Fruit fly (Drosophila melanogaster) whole organism, embryonic: ENCODE results near the gene CG8892.

Experiments used
- Atf6 ChIP-seq: fragments of 200-800 bp; sonication (Bioruptor generic); IDR thresholded peaks from 2 replicates; pipeline ENCODE4 v1.3.6; 2022; ENCODE audit warnings: missing biosample characterization, missing genetic modification characterization
- BEAF-32 ChIP-seq: fragments of 200-800 bp; sonication (Bioruptor generic); optimal IDR thresholded peaks from 3 replicates; lab custom pipeline; 2017; ENCODE audit warnings: missing biosample characterization, missing genetic modification characterization, mild to moderate bottlenecking, moderate library complexity, missing genetic modification reagents
- CG10565 ChIP-seq: fragments of 200-800 bp; sonication (Bioruptor generic); optimal IDR thresholded peaks from 3 replicates; lab custom pipeline; 2016; ENCODE audit warnings: missing biosample characterization, mild to moderate bottlenecking, missing genetic modification characterization
- CG11247 ChIP-seq: fragments of 200-800 bp; sonication (Bioruptor generic); IDR thresholded peaks from 2 replicates; pipeline ENCODE4 v1.3.6; 2022; ENCODE audit warnings: missing biosample characterization, missing genetic modification characterization
- CG12659 ChIP-seq: fragments of 200-800 bp; sonication (Bioruptor generic); optimal IDR thresholded peaks from 3 replicates; lab custom pipeline; 2017; ENCODE audit warnings: mild to moderate bottlenecking, missing biosample characterization, missing genetic modification reagents, missing genetic modification characterization
- CG13123 ChIP-seq: fragments of 200-800 bp; sonication (Bioruptor generic); optimal IDR thresholded peaks from 2 replicates; lab custom pipeline; 2016; ENCODE audit warnings: missing biosample characterization, missing genetic modification characterization
- CG13775 ChIP-seq: fragments of 200-800 bp; sonication (Bioruptor generic); optimal IDR thresholded peaks from 3 replicates; lab custom pipeline; 2017; ENCODE audit warnings: missing biosample characterization, mild to moderate bottlenecking, missing genetic modification characterization
- CG15479 ChIP-seq: fragments of 200-800 bp; sonication (Bioruptor generic); optimal IDR thresholded peaks from 3 replicates; lab custom pipeline; 2019; ENCODE audit warnings: missing biosample characterization, mild to moderate bottlenecking, missing genetic modification characterization, moderate library complexity
- CG16815 ChIP-seq: fragments of 200-800 bp; sonication (Bioruptor generic); optimal IDR thresholded peaks from 3 replicates; lab custom pipeline; 2017; ENCODE audit warnings: missing biosample characterization, mild to moderate bottlenecking, missing genetic modification characterization
- CG33213 ChIP-seq: fragments of 200-800 bp; sonication (Bioruptor generic); optimal IDR thresholded peaks from 3 replicates; lab custom pipeline; 2016; ENCODE audit warnings: missing biosample characterization, missing genetic modification characterization
- CG3847 ChIP-seq: fragments of 200-800 bp; sonication (Bioruptor generic); IDR thresholded peaks from 2 replicates; pipeline ENCODE4 v1.3.6; 2022; ENCODE audit warnings: missing biosample characterization, missing genetic modification characterization
- CG5245 ChIP-seq: fragments of 200-800 bp; sonication (Bioruptor generic); optimal IDR thresholded peaks from 3 replicates; lab custom pipeline; 2016; ENCODE audit warnings: missing biosample characterization, missing genetic modification characterization
- CG6272 ChIP-seq: fragments of 200-800 bp; sonication (Bioruptor generic); IDR thresholded peaks from 2 replicates; pipeline ENCODE4 v1.3.6; 2022; ENCODE audit warnings: missing biosample characterization, missing genetic modification characterization
- CG8388 ChIP-seq: fragments of 200-800 bp; sonication (Bioruptor generic); optimal IDR thresholded peaks from 2 replicates; lab custom pipeline; 2019; ENCODE audit warnings: missing biosample characterization, mild to moderate bottlenecking, missing genetic modification characterization, moderate library complexity
- CG8765 ChIP-seq: fragments of 200-800 bp; sonication (Bioruptor generic); IDR thresholded peaks from 2 replicates; pipeline ENCODE4 v1.3.6; 2022; ENCODE audit warnings: missing biosample characterization, missing genetic modification characterization
- CG9727 ChIP-seq: fragments of 200-800 bp; sonication (Bioruptor generic); optimal IDR thresholded peaks from 3 replicates; lab custom pipeline; 2017; ENCODE audit warnings: missing biosample characterization, mild to moderate bottlenecking, missing genetic modification characterization
- CG9932 ChIP-seq: fragments of 200-800 bp; sonication (Bioruptor generic); IDR thresholded peaks from 2 replicates; pipeline ENCODE4 v1.3.6; 2022; ENCODE audit warnings: missing biosample characterization, missing genetic modification characterization
- Chrac-16 ChIP-seq: fragments of 200-800 bp; sonication (Bioruptor generic); optimal IDR thresholded peaks from 3 replicates; lab custom pipeline; 2016; ENCODE audit warnings: missing biosample characterization, missing genetic modification characterization
- D19B ChIP-seq: fragments of 200-800 bp; sonication (Bioruptor generic); optimal IDR thresholded peaks from 2 replicates; lab custom pipeline; 2017; ENCODE audit warnings: missing biosample characterization, mild to moderate bottlenecking, missing genetic modification characterization
- Dp ChIP-seq: fragments of 200-800 bp; sonication (Bioruptor generic); optimal IDR thresholded peaks from 2 replicates; lab custom pipeline; 2018; ENCODE audit warnings: missing biosample characterization, mild to moderate bottlenecking, missing genetic modification characterization, moderate library complexity
- Drgx ChIP-seq: fragments of 200-800 bp; sonication (Bioruptor generic); IDR thresholded peaks from 2 replicates; pipeline ENCODE4 v1.3.6; 2022; ENCODE audit warnings: missing biosample characterization, missing genetic modification characterization
- Ets97D ChIP-seq: fragments of 200-800 bp; sonication (Bioruptor generic); optimal IDR thresholded peaks from 3 replicates; lab custom pipeline; 2016; ENCODE audit warnings: missing biosample characterization, missing genetic modification characterization
- Gsc ChIP-seq: fragments of 200-800 bp; sonication (Bioruptor generic); IDR thresholded peaks from 2 replicates; pipeline ENCODE4 v1.3.6; 2022; ENCODE audit warnings: missing biosample characterization, missing genetic modification characterization
- HmgD ChIP-seq: fragments of 200-800 bp; sonication (Bioruptor generic); optimal IDR thresholded peaks from 3 replicates; lab custom pipeline; 2016; ENCODE audit warnings: missing biosample characterization, missing genetic modification characterization
- Hr39 ChIP-seq: fragments of >200 bp; optimal IDR thresholded peaks from 2 replicates; lab custom pipeline; 2017
- Hr78 ChIP-seq, 2 experiments: fragments of 200-800 bp in 1 of 2; fragments of >200 bp in 1 of 2; sonication (Bioruptor generic) in 1 of 2; optimal IDR thresholded peaks; 2 replicates each; lab custom pipeline; 2017 to 2019; ENCODE audit warnings: missing biosample characterization in 2 of 2, missing genetic modification characterization in 2 of 2, mild to moderate bottlenecking in 1 of 2, moderate library complexity in 1 of 2
- NK7.1 ChIP-seq: fragments of 200-800 bp; sonication (Bioruptor generic); optimal IDR thresholded peaks from 3 replicates; lab custom pipeline; 2016; ENCODE audit warnings: missing biosample characterization, missing genetic modification characterization
- Oli ChIP-seq: fragments of 200-800 bp; sonication (Bioruptor generic); optimal IDR thresholded peaks from 2 replicates; lab custom pipeline; 2018; ENCODE audit warnings: missing biosample characterization, mild to moderate bottlenecking, missing genetic modification characterization, moderate library complexity
- Side ChIP-seq: fragments of 200-800 bp; sonication (Bioruptor generic); optimal IDR thresholded peaks from 2 replicates; lab custom pipeline; 2016; ENCODE audit warnings: missing biosample characterization, missing genetic modification characterization
- Sin3A ChIP-seq: fragments of >200 bp; optimal IDR thresholded peaks from 2 replicates; lab custom pipeline; 2018
- Xbp1 ChIP-seq: fragments of 200-800 bp; sonication (Bioruptor generic); optimal IDR thresholded peaks from 3 replicates; lab custom pipeline; 2016; ENCODE audit warnings: missing biosample characterization, mild to moderate bottlenecking, missing genetic modification characterization
- crc ChIP-seq: fragments of 200-800 bp; sonication (Bioruptor generic); optimal IDR thresholded peaks from 2 replicates; lab custom pipeline; 2016; ENCODE audit warnings: missing biosample characterization, missing genetic modification characterization
- crp ChIP-seq, 2 experiments: fragments of 200-800 bp; sonication (Bioruptor generic); optimal IDR thresholded peaks; 2 replicates in 1 of 2; 3 replicates in 1 of 2; lab custom pipeline; 2017; ENCODE audit warnings: missing biosample characterization in 2 of 2, missing genetic modification characterization in 2 of 2, mild to moderate bottlenecking in 1 of 2, moderate library complexity in 1 of 2
- dpn ChIP-seq, 2 experiments: fragments of 200-800 bp; sonication (Bioruptor generic); optimal IDR thresholded peaks; 3 replicates each; lab custom pipeline; 2016; ENCODE audit warnings: missing biosample characterization in 2 of 2, missing genetic modification characterization in 2 of 2
- ems ChIP-seq: fragments of 200-800 bp; sonication (Bioruptor generic); optimal IDR thresholded peaks from 3 replicates; lab custom pipeline; 2016; ENCODE audit warnings: missing biosample characterization, missing genetic modification characterization
- eve ChIP-seq, 2 experiments: fragments of >200 bp; optimal IDR thresholded peaks; 2 replicates each; lab custom pipeline; 2017; ENCODE audit warnings: missing biosample characterization in 2 of 2, missing genetic modification characterization in 2 of 2
- eyg ChIP-seq: fragments of 200-800 bp; sonication (Bioruptor generic); optimal IDR thresholded peaks from 3 replicates; lab custom pipeline; 2016; ENCODE audit warnings: missing biosample characterization, missing genetic modification characterization
- fd3F ChIP-seq: fragments of 200-800 bp; sonication (Bioruptor generic); optimal IDR thresholded peaks from 2 replicates; lab custom pipeline; 2018; ENCODE audit warnings: missing biosample characterization, mild to moderate bottlenecking, missing genetic modification characterization, moderate library complexity
- hb ChIP-seq: fragments of 200-800 bp; sonication (Bioruptor generic); IDR thresholded peaks from 3 replicates; pipeline ENCODE4 v1.3.6; 2022; ENCODE audit warnings: missing biosample characterization, missing genetic modification characterization; ENCODE audit not compliant: partially characterized antibody
- ken ChIP-seq: fragments of 200-800 bp; sonication (Bioruptor generic); IDR thresholded peaks from 3 replicates; pipeline ENCODE4 v1.3.6; 2022; ENCODE audit warnings: missing biosample characterization, missing genetic modification characterization
- klu ChIP-seq: fragments of 200-800 bp; sonication (Bioruptor generic); IDR thresholded peaks from 2 replicates; pipeline ENCODE4 v1.3.6; 2022; ENCODE audit warnings: missing biosample characterization, missing genetic modification characterization
- kni ChIP-seq: fragments of 200-800 bp; sonication (Bioruptor generic); optimal IDR thresholded peaks from 3 replicates; lab custom pipeline; 2017; ENCODE audit warnings: mild to moderate bottlenecking, missing biosample characterization, missing genetic modification reagents, missing genetic modification characterization
- nau ChIP-seq: fragments of 200-800 bp; sonication (Bioruptor generic); optimal IDR thresholded peaks from 3 replicates; lab custom pipeline; 2017; ENCODE audit warnings: missing biosample characterization, mild to moderate bottlenecking, missing genetic modification characterization, missing genetic modification reagents
- nom ChIP-seq: fragments of 200-800 bp; sonication (Bioruptor generic); optimal IDR thresholded peaks from 2 replicates; lab custom pipeline; 2017; ENCODE audit warnings: missing biosample characterization, missing genetic modification characterization, mild to moderate bottlenecking, moderate library complexity, missing genetic modification reagents
- pum ChIP-seq: fragments of 200-800 bp; sonication (Bioruptor generic); optimal IDR thresholded peaks from 2 replicates; lab custom pipeline; 2016; ENCODE audit warnings: missing biosample characterization, missing genetic modification characterization
- sc ChIP-seq, 3 experiments: fragments of >200 bp in 2 of 3; fragments of 200-800 bp in 1 of 3; sonication (Bioruptor generic) in 1 of 3; optimal IDR thresholded peaks; 2 replicates in 2 of 3; 3 replicates in 1 of 3; lab custom pipeline; 2017; ENCODE audit warnings: mild to moderate bottlenecking in 1 of 3, missing biosample characterization in 1 of 3, missing genetic modification characterization in 1 of 3, missing genetic modification reagents in 1 of 3
- scrt ChIP-seq: fragments of 200-800 bp; sonication (Bioruptor generic); optimal IDR thresholded peaks from 2 replicates; lab custom pipeline; 2018; ENCODE audit warnings: missing biosample characterization, mild to moderate bottlenecking, missing genetic modification characterization, moderate library complexity
- sqz ChIP-seq: fragments of 200-800 bp; sonication (Bioruptor generic); optimal IDR thresholded peaks from 3 replicates; lab custom pipeline; 2018; ENCODE audit warnings: missing biosample characterization, mild to moderate bottlenecking, missing genetic modification characterization
- yki ChIP-seq: fragments of >200 bp; optimal IDR thresholded peaks from 3 replicates; lab custom pipeline; 2018
- zen2 ChIP-seq: fragments of 200-800 bp; sonication (Bioruptor generic); IDR thresholded peaks from 3 replicates; pipeline ENCODE4 v1.3.6; 2022; ENCODE audit warnings: missing biosample characterization, missing genetic modification characterization; ENCODE audit not compliant: partially characterized antibody

CG8892 gene

DNA sequence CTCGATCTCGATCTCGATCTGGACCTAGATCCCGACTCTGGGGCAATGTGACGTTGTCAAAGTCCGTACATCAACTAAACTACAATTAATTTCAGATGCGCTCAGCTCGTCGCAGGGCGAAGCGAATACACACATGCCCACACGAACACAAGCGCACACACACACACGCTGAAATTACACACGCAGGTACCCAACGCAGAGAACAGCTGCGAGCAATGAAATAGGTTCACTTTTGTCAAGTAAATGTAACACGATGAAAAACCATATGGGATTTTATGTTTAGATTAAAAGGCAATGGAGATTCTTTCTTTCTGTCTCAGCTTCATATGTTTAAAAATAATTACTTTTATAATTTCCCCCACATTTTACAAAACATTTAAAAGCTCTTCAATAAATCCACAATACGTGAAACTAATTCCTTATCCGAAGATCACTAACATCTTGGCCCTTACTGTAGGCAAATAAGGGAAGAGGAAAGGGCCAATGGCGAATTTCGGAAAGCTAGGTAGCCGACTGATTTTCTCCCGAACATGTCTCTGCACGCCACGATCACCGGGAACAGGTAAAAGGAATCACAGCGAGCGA lies 19.0 kb upstream of the CG8892 start (continued):
- TF ChIP-seq pum = peak; percentile 79
- peak; percentile 59 for TF ChIP-seq ems (GFP tag; lab: Kevin White, UChicago)
- peak; percentile 70; the same call in 1 of the 2 replicates for TF ChIP-seq klu
- peak in 1 of 2 experiments; percentile 60 for TF ChIP-seq Hr78 (GFP tag; optimal IDR thresholded peaks at IDR 0.05; lab: Kevin White, UChicago)
- TF ChIP-seq zen2 (GFP tag; lab: Robert Waterston, UW) = no peak
- no peak for TF ChIP-seq NK7.1 (GFP tag; lab: Kevin White, UChicago)
- peak; percentile 51; the same call in 2 of the 3 replicates for TF ChIP-seq ken (GFP tag; lab: Robert Waterston, UW)
- TF ChIP-seq CG6272 (GFP tag; lab: Robert Waterston, UW) = 0 out of 2 replicates have a peak, but pooled peaks have one; percentile 25
- peak; percentile 79 for TF ChIP-seq Xbp1 (GFP tag; lab: Kevin White, UChicago)
- peak; percentile 69 for TF ChIP-seq fd3F (GFP tag; lab: Kevin White, UChicago)
- peak; percentile 50 for TF ChIP-seq Gsc (GFP tag; lab: Robert Waterston, UW)
- TF ChIP-seq dpn (GFP tag; optimal IDR thresholded peaks at IDR 0.05; lab: Kevin White, UChicago) = peak; percentile 58 to 64
- TF ChIP-seq nau (GFP tag; lab: Kevin White, UChicago) = peak; percentile 67
- peak; percentile 86 for TF ChIP-seq Oli (tag; lab: Kevin White, UChicago)
- peak; percentile 78 for TF ChIP-seq kni (GFP tag; lab: Kevin White, UChicago)
- TF ChIP-seq crc (GFP tag; lab: Kevin White, UChicago) = peak; percentile 59
- TF ChIP-seq CG12659 = peak; percentile 85
- TF ChIP-seq scrt = peak; percentile 78
- TF ChIP-seq Drgx (GFP tag; lab: Robert Waterston, UW) = peak; percentile 75
- peak; percentile 56 for TF ChIP-seq CG5245
- TF ChIP-seq eve (GFP tag; optimal IDR thresholded peaks at IDR 0.05; lab: Kevin White, UChicago) = peak in 1 of 2 experiments; percentile 85
- peak; percentile 81 for TF ChIP-seq Side (GFP tag; lab: Kevin White, UChicago)
- peak in 1 of 2 experiments; percentile 21 for TF ChIP-seq crp (GFP tag; optimal IDR thresholded peaks at IDR 0.05; lab: Kevin White, UChicago)
- peak; percentile 70 for TF ChIP-seq nom
- TF ChIP-seq CG8765 (GFP tag; lab: Robert Waterston, UW) = peak; percentile 71
- TF ChIP-seq CG3847 = peak; percentile 81
- peak; percentile 76 for TF ChIP-seq sqz (GFP tag; lab: Kevin White, UChicago)
- TF ChIP-seq CG10565 = no peak
- peak; percentile 41 for TF ChIP-seq CG13123 (GFP tag; lab: Kevin White, UChicago)
- peak; percentile 68 for TF ChIP-seq yki (lab: Kevin White, UChicago)
- peak; percentile 80 for TF ChIP-seq Chrac-16 (GFP tag; lab: Kevin White, UChicago)
- peak; percentile 93 for TF ChIP-seq CG9727 (GFP tag; lab: Kevin White, UChicago)
- peak; percentile 82 for TF ChIP-seq CG8388
- TF ChIP-seq BEAF-32 (GFP tag; lab: Kevin White, UChicago) = no peak
- TF ChIP-seq CG33213 (GFP tag; lab: Kevin White, UChicago) = peak; percentile 65
- TF ChIP-seq CG13775 (GFP tag; lab: Kevin White, UChicago) = peak; percentile 80
- TF ChIP-seq Sin3A (lab: Kevin White, UChicago) = no peak
- TF ChIP-seq CG9932 = peak; percentile 78
- TF ChIP-seq HmgD (GFP tag; lab: Kevin White, UChicago) = peak; percentile 69
- no peak for TF ChIP-seq sc (optimal IDR thresholded peaks at IDR 0.05; lab: Kevin White, UChicago)
- peak; percentile 67 for TF ChIP-seq sc (GFP tag; optimal IDR thresholded peaks at IDR 0.05; lab: Kevin White, UChicago)
- peak; percentile 55 for TF ChIP-seq D19B
- peak; percentile 77 for TF ChIP-seq Atf6 (GFP tag; lab: Robert Waterston, UW)
- TF ChIP-seq hb (GFP tag; lab: Robert Waterston, UW) = no peak
- peak; percentile 59 for TF ChIP-seq CG11247 (GFP tag; lab: Robert Waterston, UW)
- TF ChIP-seq Hr39 = no peak
- peak; percentile 90 for TF ChIP-seq CG16815 (GFP tag; lab: Kevin White, UChicago)
- TF ChIP-seq CG15479 (GFP tag; lab: Kevin White, UChicago) = peak; percentile 51
- TF ChIP-seq Dp (GFP tag; lab: Kevin White, UChicago) = no peak
- TF ChIP-seq eyg (GFP tag; lab: Kevin White, UChicago) = no peak
- peak; percentile 16 for TF ChIP-seq Ets97D (GFP tag; lab: Kevin White, UChicago)
